Fruit fly (Drosophila melanogaster): Measurements from ENCODE around the gene mRpL22.

Gene mRpL22

dm6 chrX:16774201-16775061 lies 9.3 kb upstream of the mRpL22 start (continued):
- TF ChIP-seq cg (GFP tag; optimal IDR thresholded peaks at IDR 0.05) = peak; percentile 19
- no peak for TF ChIP-seq ewg (GFP tag; optimal IDR thresholded peaks at IDR 0.05)

dm6 chrX:16775083-16775482 lies 8.7 kb upstream of the mRpL22 start:
- peak; percentile 23 for TF ChIP-seq CG15601 (tag; optimal IDR thresholded peaks at IDR 0.05)
- peak; percentile 59 for TF ChIP-seq kni (GFP tag; optimal IDR thresholded peaks at IDR 0.05)
- peak; percentile 94 for TF ChIP-seq twi (tag; optimal IDR thresholded peaks at IDR 0.05)
- peak; percentile 38 for TF ChIP-seq Deaf1 (tag; optimal IDR thresholded peaks at IDR 0.05)
- TF ChIP-seq row (GFP tag; IDR thresholded peaks at IDR 0.05) = no peak
- TF ChIP-seq eyg (GFP tag; optimal IDR thresholded peaks at IDR 0.05) = no peak
- 0 out of 4 replicates have a peak, but pooled peaks have one; percentile 12 for TF ChIP-seq Dll (GFP tag; IDR thresholded peaks at IDR 0.05; ENCODE audit: partially characterized antibody)
- no peak for TF ChIP-seq tx (GFP tag; optimal IDR thresholded peaks at IDR 0.05)
- 0 out of 2 replicates have a peak, but pooled peaks have one; percentile 33 for TF ChIP-seq crol (GFP tag; IDR thresholded peaks at IDR 0.05)
- no peak for TF ChIP-seq CG13424 (tag; optimal IDR thresholded peaks at IDR 0.05)
- peak; percentile 16 for TF ChIP-seq pros (GFP tag; optimal IDR thresholded peaks at IDR 0.05)
- no peak for TF ChIP-seq CG18619 (GFP tag; optimal IDR thresholded peaks at IDR 0.05)

- TF ChIP-seq sna (GFP tag; IDR thresholded peaks at IDR 0.05; ENCODE audit: partially characterized antibody) = no peak
- TF ChIP-seq CG18262 (tag; optimal IDR thresholded peaks at IDR 0.05) = peak; percentile 3
- peak; percentile 9 for TF ChIP-seq CG11504 (tag; optimal IDR thresholded peaks at IDR 0.05)
- peak in 1 of 2 experiments; percentile 70 for TF ChIP-seq Hr78 (GFP tag; optimal IDR thresholded peaks at IDR 0.05)
- peak; percentile 78 for TF ChIP-seq sens (GFP tag)
- TF ChIP-seq Xrp1 (GFP tag; IDR thresholded peaks at IDR 0.05) = 0 out of 2 replicates have a peak, but pooled peaks have one; percentile 7
- 0 out of 3 replicates have a peak, but pooled peaks have one; percentile 19 for TF ChIP-seq row (GFP tag; IDR thresholded peaks at IDR 0.05)
- TF ChIP-seq CG2199 (GFP tag; IDR thresholded peaks at IDR 0.05) = no peak
- TF ChIP-seq slou (GFP tag; optimal IDR thresholded peaks at IDR 0.05) = no peak
- no peak for TF ChIP-seq CG31224 (GFP tag; IDR thresholded peaks at IDR 0.05)
- TF ChIP-seq Med (GFP tag) = peak; percentile 72
- TF ChIP-seq CG2712 (tag; optimal IDR thresholded peaks at IDR 0.05) = no peak
- TF ChIP-seq CG16813 (GFP tag; IDR thresholded peaks at IDR 0.05; ENCODE audit: partially characterized antibody) = no peak
- no peak for TF ChIP-seq CG8359 (GFP tag; optimal IDR thresholded peaks at IDR 0.05; ENCODE audit: borderline replicate concordance)
- no peak for TF ChIP-seq fru (optimal IDR thresholded peaks at IDR 0.05)
- peak; percentile 27 for TF ChIP-seq CG1603 (tag; optimal IDR thresholded peaks at IDR 0.05)
- TF ChIP-seq CG42726 (GFP tag; IDR thresholded peaks at IDR 0.05; ENCODE audit: partially characterized antibody) = no peak
- TF ChIP-seq Drgx (GFP tag; IDR thresholded peaks at IDR 0.05) = peak; percentile 20; the same call in 1 of the 2 replicates
These were observed 5.5 kb upstream of the mRpL22 start for dm6 chrX:16778138-16778672.

DNA sequence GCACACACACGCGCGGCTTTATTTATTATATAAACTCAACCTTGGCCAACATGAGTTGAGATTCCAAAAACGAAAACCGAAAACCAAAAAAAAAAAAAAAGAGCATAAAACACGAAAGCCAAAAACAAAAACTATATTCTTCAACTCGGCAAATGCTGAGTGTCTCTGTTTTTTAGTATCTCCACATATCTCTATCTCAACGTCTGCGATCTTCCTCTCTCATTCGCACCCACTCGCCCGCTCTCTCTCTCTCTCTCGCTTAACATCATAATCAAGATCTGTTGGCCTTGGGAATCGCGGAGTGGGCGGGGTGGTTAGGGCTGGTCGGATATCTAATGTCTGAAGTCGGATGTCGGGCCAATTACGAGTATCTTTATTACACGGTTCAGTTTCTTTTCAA lies 3.5 kb upstream of the mRpL22 start:
- no peak for TF ChIP-seq CG32767 (GFP tag; IDR thresholded peaks at IDR 0.05)
- no peak for TF ChIP-seq cwo (GFP tag; optimal IDR thresholded peaks at IDR 0.05)
- no peak for TF ChIP-seq CG31365 (tag; optimal IDR thresholded peaks at IDR 0.05)
- no peak for TF ChIP-seq CG3281 (GFP tag; optimal IDR thresholded peaks at IDR 0.05)
- TF ChIP-seq jing (GFP tag; optimal IDR thresholded peaks at IDR 0.05) = no peak
- no peak for TF ChIP-seq fu2 (GFP tag; optimal IDR thresholded peaks at IDR 0.05)
- no peak for TF ChIP-seq CG6654 (GFP tag; optimal IDR thresholded peaks at IDR 0.05)
- peak; percentile 37; the same call in 1 of the 3 replicates for TF ChIP-seq CG2199 (GFP tag; IDR thresholded peaks at IDR 0.05)
- peak; percentile 74; the same call in 2 of the 4 replicates for TF ChIP-seq chinmo (GFP tag; IDR thresholded peaks at IDR 0.05; ENCODE audit: partially characterized antibody)
- peak; percentile 37; the same call in 1 of the 3 replicates for TF ChIP-seq sr (GFP tag; IDR thresholded peaks at IDR 0.05)
- TF ChIP-seq CG3838 (GFP tag; optimal IDR thresholded peaks at IDR 0.05) = no peak
- no peak for TF ChIP-seq usp (GFP tag; optimal IDR thresholded peaks at IDR 0.05)
- TF ChIP-seq CG2120 (GFP tag; optimal IDR thresholded peaks at IDR 0.05) = no peak
- TF ChIP-seq CG2678 (tag; optimal IDR thresholded peaks at IDR 0.05) = no peak
- TF ChIP-seq btn (GFP tag; optimal IDR thresholded peaks at IDR 0.05) = no peak

All from whole organism, embryonic.